Worm (Caenorhabditis elegans) whole organism, young adult: ENCODE measurements around the gene irk-1.

Experiments used
- B0035.1 ChIP-seq: sonication (generic microtip); optimal IDR thresholded peaks from 2 replicates; lab custom pipeline; 2016; ENCODE audit warnings: missing genetic modification characterization, mild to moderate bottlenecking, missing compliant biosample characterization, missing genotype, missing genetic modification reagents
- F22D6.2 ChIP-seq: sonication (generic microtip); optimal IDR thresholded peaks from 2 replicates; lab custom pipeline; 2016; ENCODE audit warnings: mild to moderate bottlenecking, missing genetic modification characterization, missing compliant biosample characterization
- F23B12.7 ChIP-seq: sonication (generic microtip); optimal IDR thresholded peaks from 2 replicates; lab custom pipeline; 2017; ENCODE audit warnings: missing genetic modification characterization, mild to moderate bottlenecking, missing compliant biosample characterization, antibody characterized with exemption, moderate library complexity; ENCODE audit not compliant: insufficient read depth
- F37B4.10 ChIP-seq: fragments of 200-800 bp; sonication (Bioruptor generic); IDR thresholded peaks from 2 replicates; pipeline ENCODE4 v1.3.6; 2022; ENCODE audit warnings: missing genetic modification characterization, missing compliant biosample characterization
- K11D2.4 ChIP-seq: fragments of 200-800 bp; sonication (Bioruptor generic); IDR thresholded peaks from 2 replicates; pipeline ENCODE4 v1.3.6; 2022; ENCODE audit warnings: missing genetic modification reagents, missing genetic modification characterization, missing compliant biosample characterization
- K12H6.12 ChIP-seq: fragments of 200-800 bp; sonication (Bioruptor generic); optimal IDR thresholded peaks from 2 replicates; lab custom pipeline; 2018; ENCODE audit warnings: mild to moderate bottlenecking, missing genetic modification characterization, missing compliant biosample characterization
- T07F8.4 ChIP-seq: sonication (generic microtip); optimal IDR thresholded peaks from 2 replicates; lab custom pipeline; 2016; ENCODE audit warnings: mild to moderate bottlenecking, missing genetic modification characterization, moderate library complexity, missing compliant biosample characterization
- Y67H2A.10 ChIP-seq: fragments of 200-800 bp; sonication (Bioruptor generic); conservative IDR thresholded peaks from 2 replicates; pipeline ENCODE4 v1.3.6; 2022; ENCODE audit warnings: missing genetic modification reagents, missing genetic modification characterization, missing compliant biosample characterization
- ZK185.1 ChIP-seq: sonication (generic microtip); optimal IDR thresholded peaks from 2 replicates; lab custom pipeline; 2016; ENCODE audit warnings: mild to moderate bottlenecking, missing genetic modification characterization, missing compliant biosample characterization; ENCODE audit not compliant: poor library complexity, severe bottlenecking
- akir-1 ChIP-seq: fragments of 200-800 bp; sonication (Bioruptor generic); optimal IDR thresholded peaks from 2 replicates; lab custom pipeline; 2018; ENCODE audit warnings: mild to moderate bottlenecking, missing genetic modification characterization, moderate library complexity, missing compliant biosample characterization
- ama-1 ChIP-seq, 3 experiments: fragments of 150-350 bp in 1 of 3; sonication (generic microtip) in 2 of 3; optimal IDR thresholded peaks; 2 replicates each; lab custom pipeline; 2014 to 2018; ENCODE audit warnings: missing biosample characterization in 2 of 3, missing genetic modification characterization in 2 of 3, missing genetic modification reagents in 2 of 3
- atf-7 ChIP-seq: sonication (generic microtip); optimal IDR thresholded peaks from 2 replicates; lab custom pipeline; 2017; ENCODE audit warnings: mild to moderate bottlenecking, missing genetic modification characterization, missing compliant biosample characterization
- bed-1 ChIP-seq: fragments of 200-800 bp; sonication (Bioruptor generic); IDR thresholded peaks from 2 replicates; pipeline ENCODE4 v1.3.6; 2022; ENCODE audit warnings: missing genetic modification reagents, missing genetic modification characterization, missing compliant biosample characterization
- cebp-1 ChIP-seq, 2 experiments: fragments of 200-800 bp in 1 of 2; sonication (Bioruptor generic) in 1 of 2; sonication (generic microtip) in 1 of 2; IDR thresholded peaks in 1 of 2; optimal IDR thresholded peaks in 1 of 2; 2 replicates each; pipeline versions ENCODE4 v1.3.6 to Lab custom; 2017 to 2022; ENCODE audit warnings: missing compliant biosample characterization in 2 of 2, missing genetic modification characterization in 2 of 2, mild to moderate bottlenecking in 1 of 2, missing genetic modification reagents in 1 of 2, moderate library complexity in 1 of 2
- cebp-2 ChIP-seq: fragments of 200-800 bp; sonication (Bioruptor generic); IDR thresholded peaks from 2 replicates; pipeline ENCODE4 v1.3.6; 2022; ENCODE audit warnings: missing genetic modification characterization, missing compliant biosample characterization
- ceh-100 ChIP-seq: fragments of 200-800 bp; sonication (Bioruptor generic); IDR thresholded peaks from 2 replicates; pipeline ENCODE4 v1.3.6; 2022; ENCODE audit warnings: missing genetic modification reagents, missing genetic modification characterization, missing compliant biosample characterization
- ceh-40 ChIP-seq: fragments of 200-800 bp; sonication (Bioruptor generic); IDR thresholded peaks from 2 replicates; pipeline ENCODE4 v1.3.6; 2022; ENCODE audit warnings: missing genetic modification characterization, missing compliant biosample characterization
- ceh-58 ChIP-seq: fragments of 200-800 bp; sonication (Bioruptor generic); IDR thresholded peaks from 2 replicates; pipeline ENCODE4 v1.3.6; 2022; ENCODE audit warnings: missing genetic modification characterization, missing compliant biosample characterization
- chd-7 ChIP-seq: sonication (generic microtip); optimal IDR thresholded peaks from 2 replicates; lab custom pipeline; 2016; ENCODE audit warnings: mild to moderate bottlenecking, missing genetic modification characterization, moderate library complexity, missing compliant biosample characterization
- dox-1 ChIP-seq: fragments of 200-800 bp; sonication (Bioruptor generic); IDR thresholded peaks from 2 replicates; pipeline ENCODE4 v1.3.6; 2022; ENCODE audit warnings: missing genetic modification reagents, missing genetic modification characterization, missing compliant biosample characterization
- egrh-3 ChIP-seq: fragments of 200-800 bp; sonication (Bioruptor generic); IDR thresholded peaks from 2 replicates; pipeline ENCODE4 v1.3.6; 2022; ENCODE audit warnings: missing genetic modification reagents, missing genetic modification characterization, missing compliant biosample characterization
- ets-4 ChIP-seq: fragments of 200-800 bp; sonication (Bioruptor generic); optimal IDR thresholded peaks from 2 replicates; lab custom pipeline; 2018; ENCODE audit warnings: mild to moderate bottlenecking, missing genetic modification characterization, missing compliant biosample characterization
- gei-17 ChIP-seq: fragments of 200-800 bp; sonication (Bioruptor generic); optimal IDR thresholded peaks from 2 replicates; lab custom pipeline; 2018; ENCODE audit warnings: mild to moderate bottlenecking, missing genetic modification characterization, missing compliant biosample characterization
- him-1 ChIP-seq: sonication (generic microtip); optimal IDR thresholded peaks from 2 replicates; lab custom pipeline; 2016; ENCODE audit warnings: missing genotype, missing genetic modification reagents, missing genetic modification characterization, missing compliant biosample characterization
- hmg-1.2 ChIP-seq: fragments of 200-800 bp; sonication (Bioruptor generic); IDR thresholded peaks from 2 replicates; pipeline ENCODE4 v1.3.6; 2022; ENCODE audit warnings: missing genetic modification reagents, missing genetic modification characterization, missing compliant biosample characterization
- hrde-1 ChIP-seq: sonication (generic microtip); optimal IDR thresholded peaks from 2 replicates; lab custom pipeline; 2016; ENCODE audit warnings: missing genetic modification characterization, mild to moderate bottlenecking, missing compliant biosample characterization, moderate library complexity, missing genotype, missing genetic modification reagents, borderline replicate concordance
- lag-1 ChIP-seq: fragments of 200-800 bp; sonication (Bioruptor generic); IDR thresholded peaks from 2 replicates; pipeline ENCODE4 v1.3.6; 2022; ENCODE audit warnings: missing genetic modification reagents, missing genetic modification characterization, missing compliant biosample characterization
- lin-26 ChIP-seq: fragments of 200-800 bp; sonication (Bioruptor generic); IDR thresholded peaks from 2 replicates; pipeline ENCODE4 v1.3.6; 2022; ENCODE audit warnings: missing genetic modification reagents, missing genetic modification characterization, missing compliant biosample characterization
- lin-35 ChIP-seq, 3 experiments: fragments of 150-350 bp in 2 of 3; sonication (generic microtip) in 1 of 3; optimal IDR thresholded peaks; 2 replicates each; lab custom pipeline; 2014 to 2018; ENCODE audit warnings: missing biosample characterization in 3 of 3, missing genetic modification characterization in 3 of 3, missing genetic modification reagents in 3 of 3
- lin-54 ChIP-seq: fragments of 200-800 bp; sonication (Bioruptor generic); optimal IDR thresholded peaks from 2 replicates; lab custom pipeline; 2018; ENCODE audit warnings: mild to moderate bottlenecking, missing genetic modification characterization, missing compliant biosample characterization
- lir-1 ChIP-seq: fragments of 200-800 bp; sonication (Bioruptor generic); conservative IDR thresholded peaks from 2 replicates; pipeline ENCODE4 v1.3.6; 2022; ENCODE audit warnings: missing genetic modification reagents, missing genetic modification characterization, missing compliant biosample characterization
- madf-10 ChIP-seq: sonication (generic microtip); optimal IDR thresholded peaks from 2 replicates; lab custom pipeline; 2016; ENCODE audit warnings: mild to moderate bottlenecking, missing genetic modification characterization, missing compliant biosample characterization
- madf-6 ChIP-seq: fragments of 200-800 bp; sonication (Bioruptor generic); IDR thresholded peaks from 2 replicates; pipeline ENCODE4 v1.3.6; 2022; ENCODE audit warnings: missing genetic modification reagents, missing genetic modification characterization, missing compliant biosample characterization
- mcd-1 ChIP-seq: fragments of 200-800 bp; sonication (Bioruptor generic); IDR thresholded peaks from 2 replicates; pipeline ENCODE4 v1.3.6; 2022; ENCODE audit warnings: missing genetic modification reagents, missing genetic modification characterization, missing compliant biosample characterization
- mel-28 ChIP-seq: sonication (generic microtip); optimal IDR thresholded peaks from 2 replicates; lab custom pipeline; 2016; ENCODE audit warnings: borderline replicate concordance, mild to moderate bottlenecking, missing genetic modification characterization, missing compliant biosample characterization
- mxl-1 ChIP-seq: sonication (generic microtip); optimal IDR thresholded peaks from 2 replicates; lab custom pipeline; 2016; ENCODE audit warnings: missing genetic modification characterization, missing compliant biosample characterization
- nfya-1 ChIP-seq: sonication (generic microtip); optimal IDR thresholded peaks from 2 replicates; lab custom pipeline; 2017; ENCODE audit warnings: antibody characterized with exemption, missing compliant biosample characterization, missing genetic modification characterization, borderline replicate concordance; ENCODE audit not compliant: insufficient read depth
- nhr-120 ChIP-seq: fragments of 200-800 bp; sonication (Bioruptor generic); IDR thresholded peaks from 2 replicates; pipeline ENCODE4 v1.3.6; 2022; ENCODE audit warnings: missing genetic modification characterization, missing compliant biosample characterization
- nhr-27 ChIP-seq: fragments of 200-800 bp; sonication (Bioruptor generic); optimal IDR thresholded peaks from 2 replicates; lab custom pipeline; 2018; ENCODE audit warnings: mild to moderate bottlenecking, missing genetic modification characterization, moderate library complexity, missing compliant biosample characterization
- nhr-90 ChIP-seq: sonication (generic microtip); optimal IDR thresholded peaks from 2 replicates; lab custom pipeline; 2016; ENCODE audit warnings: missing genotype, mild to moderate bottlenecking, missing genetic modification characterization, missing compliant biosample characterization
- pbrm-1 ChIP-seq: fragments of 200-800 bp; sonication (Bioruptor generic); IDR thresholded peaks from 2 replicates; pipeline ENCODE4 v1.3.6; 2022; ENCODE audit warnings: missing genetic modification reagents, missing genetic modification characterization, missing compliant biosample characterization
- sdz-38 ChIP-seq: sonication (generic microtip); optimal IDR thresholded peaks from 2 replicates; lab custom pipeline; 2016; ENCODE audit warnings: missing genotype, missing genetic modification characterization, missing compliant biosample characterization
- snpc-1.1 ChIP-seq: sonication (generic microtip); optimal IDR thresholded peaks from 2 replicates; lab custom pipeline; 2017; ENCODE audit warnings: missing genetic modification characterization, mild to moderate bottlenecking, missing compliant biosample characterization, antibody characterized with exemption, moderate library complexity, missing genotype, missing genetic modification reagents; ENCODE audit not compliant: insufficient read depth
- somi-1 ChIP-seq: fragments of 200-800 bp; sonication (Bioruptor generic); optimal IDR thresholded peaks from 2 replicates; lab custom pipeline; 2018; ENCODE audit warnings: mild to moderate bottlenecking, missing genetic modification characterization, missing compliant biosample characterization
- unc-62 ChIP-seq: fragments of 150-350 bp; optimal IDR thresholded peaks from 2 replicates; lab custom pipeline; 2014; ENCODE audit warnings: missing biosample characterization, missing genetic modification reagents, missing genetic modification characterization
- ztf-25 ChIP-seq: fragments of 200-800 bp; sonication (Bioruptor generic); IDR thresholded peaks from 2 replicates; pipeline ENCODE4 v1.3.6; 2022; ENCODE audit warnings: missing genetic modification reagents, missing genetic modification characterization, missing compliant biosample characterization

irk-1 gene

ce11 chrX:6736358-6736991, 41.4 kb downstream of the irk-1 start (continued):
- TF ChIP-seq hmg-1.2 (GFP tag; lab: Robert Waterston, UW) = 0 out of 2 replicates have a peak, but pooled peaks have one; percentile 4
- TF ChIP-seq lag-1 (GFP tag; lab: Robert Waterston, UW) = no peak
- TF ChIP-seq egrh-3 (GFP tag; lab: Robert Waterston, UW) = no peak
- peak; percentile 51 for TF ChIP-seq dox-1 (GFP tag; lab: Robert Waterston, UW)
- TF ChIP-seq F37B4.10 (GFP tag; lab: Robert Waterston, UW) = no peak
- TF ChIP-seq ama-1 (optimal IDR thresholded peaks at IDR 0.05; lab: Kevin White, UChicago) = no peak
- TF ChIP-seq ama-1 (GFP tag; optimal IDR thresholded peaks at IDR 0.05; lab: Kevin White, UChicago) = no peak
- no peak for TF ChIP-seq F23B12.7
- no peak for TF ChIP-seq K11D2.4 (GFP tag; lab: Robert Waterston, UW)
- TF ChIP-seq ZK185.1 (tag; lab: Kevin White, UChicago) = no peak
- no peak for TF ChIP-seq ceh-100
- no peak for TF ChIP-seq nfya-1 (tag; lab: Kevin White, UChicago)
- no peak for TF ChIP-seq snpc-1.1 (tag; lab: Kevin White, UChicago)
- no peak for TF ChIP-seq F22D6.2 (tag; lab: Kevin White, UChicago)
- TF ChIP-seq madf-6 = no peak
- no peak for TF ChIP-seq ceh-58
- no peak for TF ChIP-seq pbrm-1 (GFP tag; lab: Robert Waterston, UW)
- TF ChIP-seq K12H6.12 (tag; lab: Kevin White, UChicago) = no peak
- TF ChIP-seq cebp-1 (GFP tag; IDR thresholded peaks at IDR 0.05; lab: Robert Waterston, UW) = no peak
- peak; percentile 34 for TF ChIP-seq cebp-1 (tag; optimal IDR thresholded peaks at IDR 0.05; lab: Kevin White, UChicago)
- no peak for TF ChIP-seq nhr-90 (tag; lab: Kevin White, UChicago)
- TF ChIP-seq lin-54 (GFP tag; lab: Kevin White, UChicago) = no peak
- no peak for TF ChIP-seq unc-62 (GFP tag; lab: Kevin White, UChicago)
- no peak for TF ChIP-seq T07F8.4
- TF ChIP-seq Y67H2A.10 (GFP tag; lab: Robert Waterston, UW) = no peak
- no peak for TF ChIP-seq nhr-27 (tag; lab: Kevin White, UChicago)
- TF ChIP-seq madf-10 = peak; percentile 23
- TF ChIP-seq bed-1 = no peak
- TF ChIP-seq him-1 = no peak
- TF ChIP-seq mel-28 = no peak
- no peak for TF ChIP-seq akir-1 (GFP tag; lab: Kevin White, UChicago)
- peak; percentile 78 for TF ChIP-seq atf-7
- TF ChIP-seq B0035.1 (tag; lab: Kevin White, UChicago) = no peak
- TF ChIP-seq mxl-1 (tag; lab: Kevin White, UChicago) = no peak
- peak; percentile 64; the same call in 1 of the 2 replicates for TF ChIP-seq lin-26
- TF ChIP-seq lin-35 (GFP tag; optimal IDR thresholded peaks at IDR 0.05; lab: Kevin White, UChicago) = no peak
- TF ChIP-seq cebp-2 (GFP tag; lab: Robert Waterston, UW) = no peak
- TF ChIP-seq ztf-25 (GFP tag; lab: Robert Waterston, UW) = no peak
- TF ChIP-seq ceh-40 (GFP tag; lab: Robert Waterston, UW) = no peak
- peak; percentile 63 for TF ChIP-seq chd-7 (tag; lab: Kevin White, UChicago)
- no peak for TF ChIP-seq gei-17 (GFP tag; lab: Kevin White, UChicago)
- no peak for TF ChIP-seq somi-1
- TF ChIP-seq hrde-1 (tag; lab: Kevin White, UChicago) = no peak
- TF ChIP-seq mcd-1 = no peak
- no peak for TF ChIP-seq nhr-120 (GFP tag; lab: Robert Waterston, UW)
- no peak for TF ChIP-seq lir-1 (GFP tag; lab: Robert Waterston, UW)
- TF ChIP-seq sdz-38 (tag; lab: Kevin White, UChicago) = no peak
- TF ChIP-seq ets-4 (GFP tag; lab: Kevin White, UChicago) = no peak
